Fruit fly (Drosophila melanogaster) whole organism, prepupa: ENCODE measurements around the gene ec.
A peak's percentile ranks its signal among the peaks of the same experiment; 100 is the strongest.

Experiments used
- CG10631 ChIP-seq: fragments of 200-800 bp; sonication (Bioruptor generic); optimal IDR thresholded peaks from 2 replicates; lab custom pipeline; 2016; ENCODE audit warnings: missing biosample characterization, missing genetic modification characterization
- CG10669 ChIP-seq: fragments of 200-800 bp; sonication (Bioruptor generic); optimal IDR thresholded peaks from 3 replicates; lab custom pipeline; 2018; ENCODE audit warnings: missing biosample characterization, mild to moderate bottlenecking, missing genetic modification characterization, moderate library complexity
- CG11294 ChIP-seq: fragments of 200-800 bp; sonication (Bioruptor generic); IDR thresholded peaks from 2 replicates; pipeline ENCODE4 v1.3.6; 2022; ENCODE audit warnings: missing biosample characterization, missing genetic modification characterization
- CG11762 ChIP-seq: fragments of 200-800 bp; sonication (Bioruptor generic); optimal IDR thresholded peaks from 3 replicates; lab custom pipeline; 2016; ENCODE audit warnings: missing biosample characterization, missing genetic modification characterization; ENCODE audit not compliant: insufficient read depth
- CG15336 ChIP-seq: fragments of 200-800 bp; sonication (Bioruptor generic); IDR thresholded peaks from 2 replicates; pipeline ENCODE4 v1.3.6; 2022; ENCODE audit warnings: missing biosample characterization, missing genetic modification characterization
- CG1621 ChIP-seq: fragments of 200-800 bp; sonication (Bioruptor generic); optimal IDR thresholded peaks from 3 replicates; lab custom pipeline; 2018; ENCODE audit warnings: missing biosample characterization, mild to moderate bottlenecking, missing genetic modification characterization
- CG16779 ChIP-seq: fragments of 200-800 bp; sonication (Bioruptor generic); optimal IDR thresholded peaks from 3 replicates; lab custom pipeline; 2017; ENCODE audit warnings: missing biosample characterization, mild to moderate bottlenecking, missing genetic modification characterization
- CG32006 ChIP-seq: fragments of 200-800 bp; sonication (Bioruptor generic); optimal IDR thresholded peaks from 3 replicates; lab custom pipeline; 2017; ENCODE audit warnings: missing biosample characterization, mild to moderate bottlenecking, missing genetic modification characterization
- CG34406 ChIP-seq: fragments of 200-800 bp; sonication (Bioruptor generic); optimal IDR thresholded peaks from 3 replicates; lab custom pipeline; 2016; ENCODE audit warnings: missing biosample characterization, missing genetic modification characterization
- CG3919 ChIP-seq: fragments of 200-800 bp; sonication (Bioruptor generic); optimal IDR thresholded peaks from 3 replicates; lab custom pipeline; 2016; ENCODE audit warnings: missing biosample characterization, missing genetic modification characterization
- CG6163 ChIP-seq: fragments of 200-800 bp; sonication (Bioruptor generic); IDR thresholded peaks from 3 replicates; pipeline ENCODE4 v1.3.6; 2022; ENCODE audit warnings: missing biosample characterization, missing genetic modification characterization
- CG6276 ChIP-seq: fragments of 200-800 bp; sonication (Bioruptor generic); optimal IDR thresholded peaks from 2 replicates; lab custom pipeline; 2017; ENCODE audit warnings: missing biosample characterization, mild to moderate bottlenecking, missing genetic modification characterization
- CG6792 ChIP-seq: fragments of 200-800 bp; sonication (Bioruptor generic); optimal IDR thresholded peaks from 3 replicates; lab custom pipeline; 2016; ENCODE audit warnings: missing biosample characterization, missing genetic modification characterization
- CG6808 ChIP-seq: fragments of 200-800 bp; sonication (Bioruptor generic); optimal IDR thresholded peaks from 3 replicates; lab custom pipeline; 2017; ENCODE audit warnings: missing biosample characterization, missing genetic modification characterization, mild to moderate bottlenecking, moderate library complexity, missing genetic modification reagents
- CG6854 ChIP-seq: fragments of 200-800 bp; sonication (Bioruptor generic); optimal IDR thresholded peaks from 2 replicates; lab custom pipeline; 2017; ENCODE audit warnings: missing biosample characterization, mild to moderate bottlenecking, missing genetic modification characterization
- CG8119 ChIP-seq: fragments of 200-800 bp; sonication (Bioruptor generic); IDR thresholded peaks from 3 replicates; pipeline ENCODE4 v1.3.6; 2022; ENCODE audit warnings: missing biosample characterization, missing genetic modification characterization
- CG8319 ChIP-seq: fragments of 200-800 bp; sonication (Bioruptor generic); optimal IDR thresholded peaks from 3 replicates; lab custom pipeline; 2016; ENCODE audit warnings: missing biosample characterization, missing genetic modification characterization
- Eip75B ChIP-seq: fragments of 200-800 bp; sonication (Bioruptor generic); optimal IDR thresholded peaks from 3 replicates; lab custom pipeline; 2016; ENCODE audit warnings: missing biosample characterization, missing genetic modification characterization
- Eip78C ChIP-seq: fragments of 200-800 bp; sonication (Bioruptor generic); peaks from one replicate; lab custom pipeline; 2016; ENCODE audit warnings: missing biosample characterization, missing genetic modification characterization
- Eip93F ChIP-seq: fragments of 200-800 bp; sonication (Bioruptor generic); optimal IDR thresholded peaks from 2 replicates; lab custom pipeline; 2016; ENCODE audit warnings: missing biosample characterization, mild to moderate bottlenecking, missing genetic modification characterization
- Ets21C ChIP-seq: fragments of 200-800 bp; sonication (Bioruptor generic); optimal IDR thresholded peaks from 3 replicates; lab custom pipeline; 2016; ENCODE audit warnings: missing biosample characterization, missing genetic modification characterization
- Ets96B ChIP-seq: fragments of 200-800 bp; optimal IDR thresholded peaks from 2 replicates; lab custom pipeline; 2019; ENCODE audit warnings: missing biosample characterization, mild to moderate bottlenecking, missing genetic modification characterization, moderate library complexity
- Gug ChIP-seq: fragments of 200-800 bp; sonication (Bioruptor generic); IDR thresholded peaks from 2 replicates; pipeline ENCODE4 v1.3.6; 2022; ENCODE audit warnings: missing biosample characterization, missing genetic modification characterization
- Hr4 ChIP-seq: fragments of 200-800 bp; sonication (Bioruptor generic); optimal IDR thresholded peaks from 3 replicates; lab custom pipeline; 2016; ENCODE audit warnings: missing biosample characterization, missing genetic modification characterization
- Lpt ChIP-seq: fragments of 200-800 bp; sonication (Bioruptor generic); optimal IDR thresholded peaks from 3 replicates; lab custom pipeline; 2016; ENCODE audit warnings: missing biosample characterization, missing genetic modification characterization
- Met ChIP-seq: fragments of 200-800 bp; sonication (Bioruptor generic); optimal IDR thresholded peaks from 3 replicates; lab custom pipeline; 2016; ENCODE audit warnings: missing biosample characterization, missing genetic modification characterization
- OdsH ChIP-seq: fragments of 200-800 bp; sonication (Bioruptor generic); optimal IDR thresholded peaks from 3 replicates; lab custom pipeline; 2016; ENCODE audit warnings: missing biosample characterization, missing genetic modification characterization
- Smox ChIP-seq: fragments of 200-800 bp; sonication (Bioruptor generic); optimal IDR thresholded peaks from 3 replicates; lab custom pipeline; 2016; ENCODE audit warnings: missing biosample characterization, missing genetic modification characterization
- Sox102F ChIP-seq: fragments of 200-800 bp; sonication (Bioruptor generic); optimal IDR thresholded peaks from 2 replicates; lab custom pipeline; 2016; ENCODE audit warnings: missing biosample characterization, mild to moderate bottlenecking, missing genetic modification characterization
- achi ChIP-seq: fragments of 200-800 bp; sonication (Bioruptor generic); optimal IDR thresholded peaks from 3 replicates; lab custom pipeline; 2016; ENCODE audit warnings: missing biosample characterization, missing genetic modification characterization
- acj6 ChIP-seq: fragments of 200-800 bp; sonication (Bioruptor generic); optimal IDR thresholded peaks from 3 replicates; lab custom pipeline; 2016; ENCODE audit warnings: missing biosample characterization, missing genetic modification characterization
- cyc ChIP-seq: fragments of 200-800 bp; sonication (Bioruptor generic); optimal IDR thresholded peaks from 3 replicates; lab custom pipeline; 2016; ENCODE audit warnings: missing biosample characterization, missing genetic modification characterization
- dac ChIP-seq: fragments of 200-800 bp; sonication (Bioruptor generic); optimal IDR thresholded peaks from 2 replicates; lab custom pipeline; 2017; ENCODE audit warnings: missing biosample characterization, mild to moderate bottlenecking, missing genetic modification characterization
- dsx ChIP-seq: fragments of 200-800 bp; optimal IDR thresholded peaks from 3 replicates; lab custom pipeline; 2019; ENCODE audit warnings: missing biosample characterization, mild to moderate bottlenecking, missing genetic modification characterization, moderate library complexity; ENCODE audit not compliant: poor library complexity, severe bottlenecking
- eg ChIP-seq: fragments of 200-800 bp; sonication (Bioruptor generic); IDR thresholded peaks from 3 replicates; pipeline ENCODE4 v1.3.6; 2022; ENCODE audit warnings: missing biosample characterization, missing genetic modification characterization
- esn ChIP-seq: fragments of 200-800 bp; sonication (Bioruptor generic); optimal IDR thresholded peaks from 2 replicates; lab custom pipeline; 2016; ENCODE audit warnings: missing biosample characterization, mild to moderate bottlenecking, missing genetic modification characterization, moderate library complexity
- fd59A ChIP-seq: fragments of 200-800 bp; sonication (Bioruptor generic); optimal IDR thresholded peaks from 2 replicates; lab custom pipeline; 2017; ENCODE audit warnings: missing biosample characterization, mild to moderate bottlenecking, missing genetic modification characterization, missing genetic modification reagents
- fd85E ChIP-seq: fragments of 200-800 bp; sonication (Bioruptor generic); optimal IDR thresholded peaks from 3 replicates; lab custom pipeline; 2016; ENCODE audit warnings: missing biosample characterization, missing genetic modification characterization
- fkh ChIP-seq: fragments of 200-800 bp; sonication (Bioruptor generic); optimal IDR thresholded peaks from 3 replicates; lab custom pipeline; 2017; ENCODE audit warnings: missing biosample characterization, mild to moderate bottlenecking, missing genetic modification characterization, moderate library complexity
- lz ChIP-seq: fragments of 200-800 bp; sonication (Bioruptor generic); optimal IDR thresholded peaks from 3 replicates; lab custom pipeline; 2016; ENCODE audit warnings: missing biosample characterization, missing genetic modification characterization
- net ChIP-seq: fragments of 200-800 bp; sonication (Bioruptor generic); optimal IDR thresholded peaks from 3 replicates; lab custom pipeline; 2016; ENCODE audit warnings: missing biosample characterization, missing genetic modification characterization
- pdm3 ChIP-seq: fragments of 200-800 bp; sonication (Bioruptor generic); optimal IDR thresholded peaks from 3 replicates; lab custom pipeline; 2016; ENCODE audit warnings: missing biosample characterization, missing genetic modification characterization
- spab ChIP-seq: fragments of 200-800 bp; sonication (Bioruptor generic); optimal IDR thresholded peaks from 2 replicates; lab custom pipeline; 2017; ENCODE audit warnings: missing biosample characterization, mild to moderate bottlenecking, missing genetic modification characterization, missing genetic modification reagents
- ss ChIP-seq, 2 experiments: fragments of 200-800 bp; sonication (Bioruptor generic); optimal IDR thresholded peaks; 2 replicates in 1 of 2; 3 replicates in 1 of 2; lab custom pipeline; 2017 to 2018; ENCODE audit warnings: mild to moderate bottlenecking in 2 of 2, missing biosample characterization in 2 of 2, missing genetic modification characterization in 2 of 2, moderate library complexity in 1 of 2
- svp ChIP-seq: fragments of 200-800 bp; sonication (Bioruptor generic); peaks from one replicate; lab custom pipeline; 2016; ENCODE audit warnings: missing biosample characterization, missing genetic modification characterization
- topi ChIP-seq: fragments of 200-800 bp; sonication (Bioruptor generic); optimal IDR thresholded peaks from 3 replicates; lab custom pipeline; 2016; ENCODE audit warnings: missing biosample characterization, missing genetic modification characterization
- vri ChIP-seq: fragments of 200-800 bp; sonication (Bioruptor generic); optimal IDR thresholded peaks from 3 replicates; lab custom pipeline; 2016; ENCODE audit warnings: missing biosample characterization, mild to moderate bottlenecking, missing genetic modification characterization

The ec gene

DNA sequence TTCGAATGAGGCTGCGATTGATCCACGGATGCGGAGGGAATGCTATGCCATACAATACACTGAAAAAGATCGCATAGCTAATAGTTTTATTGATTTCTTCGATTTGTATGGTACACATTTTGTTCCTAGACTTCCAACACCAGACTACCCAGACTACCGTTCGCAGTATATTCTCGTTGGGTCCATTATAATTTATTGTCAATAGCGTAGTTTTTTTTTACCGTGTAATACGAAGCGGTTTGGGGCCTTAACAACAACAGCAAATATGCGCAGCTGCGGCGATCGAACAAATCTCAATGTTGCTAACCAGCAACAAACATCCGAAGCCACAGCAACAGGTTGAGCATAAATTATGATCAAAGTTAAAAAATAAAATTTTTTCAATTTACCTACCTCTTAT is 27.1 kb downstream of the ec start (continued):
- TF ChIP-seq CG1621 (tag; lab: Kevin White, UChicago), result peak; percentile 18
- TF ChIP-seq Met (GFP tag; lab: Kevin White, UChicago), result peak; percentile 41
- TF ChIP-seq net, result peak; percentile 54
- no peak for TF ChIP-seq spab
- TF ChIP-seq acj6 (GFP tag; lab: Kevin White, UChicago), result peak; percentile 52
- peak; percentile 82 for TF ChIP-seq CG32006 (GFP tag; lab: Kevin White, UChicago)
- TF ChIP-seq Sox102F (GFP tag; lab: Kevin White, UChicago), result peak; percentile 24
- no peak for TF ChIP-seq CG11294 (GFP tag; lab: Robert Waterston, UW)
- TF ChIP-seq topi, result peak; percentile 41
- TF ChIP-seq CG6808 (GFP tag; lab: Kevin White, UChicago), result peak; percentile 56
- peak; percentile 42 for TF ChIP-seq cyc (GFP tag; lab: Kevin White, UChicago)
- peak; percentile 23 for TF ChIP-seq Smox (GFP tag; lab: Kevin White, UChicago)
- TF ChIP-seq Hr4 (GFP tag; lab: Kevin White, UChicago), result peak; percentile 69
- TF ChIP-seq CG15336, result peak; percentile 84
- TF ChIP-seq vri, result peak; percentile 20
- TF ChIP-seq OdsH (GFP tag; lab: Kevin White, UChicago), result peak; percentile 64
- TF ChIP-seq CG6163, result peak; percentile 77
- TF ChIP-seq esn, result peak; percentile 35
- TF ChIP-seq Ets96B (tag; lab: Kevin White, UChicago), result peak; percentile 38
- TF ChIP-seq pdm3 (GFP tag; lab: Kevin White, UChicago), result peak; percentile 51
- TF ChIP-seq Gug (GFP tag; lab: Robert Waterston, UW), result peak; percentile 52; the same call in 1 of the 2 replicates
- TF ChIP-seq dsx (GFP tag; lab: Kevin White, UChicago), result peak; percentile 16
- TF ChIP-seq CG3919 (GFP tag; lab: Kevin White, UChicago), result peak; percentile 60
- TF ChIP-seq achi (GFP tag; lab: Kevin White, UChicago), result peak; percentile 65
- TF ChIP-seq svp (GFP tag; lab: Kevin White, UChicago), result peak; percentile 69
- peak; percentile 40 for TF ChIP-seq lz (GFP tag; lab: Kevin White, UChicago)
- TF ChIP-seq Ets21C (GFP tag; lab: Kevin White, UChicago), result no peak
- peak; percentile 87 for TF ChIP-seq eg (GFP tag; lab: Robert Waterston, UW)

DNA sequence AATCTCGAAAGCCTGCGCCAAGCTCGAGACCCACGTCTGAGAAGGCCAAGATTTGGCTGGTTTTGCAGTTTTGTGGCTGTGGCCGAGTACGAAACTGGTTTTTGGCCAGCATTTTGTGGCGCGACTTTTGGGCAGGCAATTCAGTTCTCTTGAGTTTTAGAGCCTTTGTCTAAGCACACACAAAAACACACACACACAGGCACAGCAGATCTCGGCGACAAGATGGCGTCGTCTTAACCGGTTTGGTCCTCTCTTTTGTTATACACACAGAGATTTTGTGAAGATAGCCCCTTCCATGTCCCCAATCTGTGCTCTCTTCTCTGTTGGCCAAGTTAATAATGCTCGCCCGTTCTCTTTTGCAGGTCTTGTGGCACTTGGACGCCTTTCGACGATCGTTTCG is 29.5 kb downstream of the ec start:
- TF ChIP-seq fd85E (peak; percentile 2), CG10669 (no peak), fkh (GFP tag; lab: Kevin White, UChicago) (no peak), CG11762 (no peak), Ets21C (GFP tag; lab: Kevin White, UChicago) (no peak), CG8119 (peak; percentile 53; the same call in 2 of the 3 replicates), dac (GFP tag; lab: Kevin White, UChicago) (no peak), CG6163 (peak; percentile 49; the same call in 2 of the 3 replicates), CG34406 (GFP tag; lab: Kevin White, UChicago) (no peak), CG6276 (GFP tag; lab: Kevin White, UChicago) (peak; percentile 2), Sox102F (GFP tag; lab: Kevin White, UChicago) (peak; percentile 73), OdsH (GFP tag; lab: Kevin White, UChicago) (no peak), net (peak; percentile 5), Ets96B (tag; lab: Kevin White, UChicago) (no peak), CG1621 (tag; lab: Kevin White, UChicago) (no peak), CG32006 (GFP tag; lab: Kevin White, UChicago) (no peak), cyc (GFP tag; lab: Kevin White, UChicago) (no peak), ss (GFP tag; optimal IDR thresholded peaks at IDR 0.05; lab: Kevin White, UChicago) (peak; percentile 43), CG15336 (peak; percentile 72; the same call in 1 of the 2 replicates), Lpt (GFP tag; lab: Kevin White, UChicago) (peak; percentile 52), topi (peak; percentile 12), CG10631 (no peak), CG6792 (GFP tag; lab: Kevin White, UChicago) (no peak), CG16779 (tag; lab: Kevin White, UChicago) (no peak), CG8319 (GFP tag; lab: Kevin White, UChicago) (no peak), spab (no peak), eg (GFP tag; lab: Robert Waterston, UW) (peak; percentile 37; the same call in 1 of the 3 replicates), CG6808 (GFP tag; lab: Kevin White, UChicago) (peak; percentile 49), Eip93F (peak; percentile 91), Gug (GFP tag; lab: Robert Waterston, UW) (no peak), pdm3 (GFP tag; lab: Kevin White, UChicago) (no peak), Eip75B (GFP tag; lab: Kevin White, UChicago) (no peak), Eip78C (peak; percentile 77), fd59A (GFP tag; lab: Kevin White, UChicago) (no peak), CG6854 (peak; percentile 70), dsx (GFP tag; lab: Kevin White, UChicago) (no peak)
- TF ChIP-seq, all 60 proteins: peak for 15
